Worm (Caenorhabditis elegans) whole organism, L4/young adult: ENCODE measurements around the gene F56H11.2.

Source experiments
- W03F9.2 ChIP-seq: fragments of 150-350 bp; optimal IDR thresholded peaks from 2 replicates; lab custom pipeline; 2014; ENCODE audit warnings: missing biosample characterization, missing genetic modification characterization
- dao-5 ChIP-seq: sonication (generic microtip); optimal IDR thresholded peaks from 2 replicates; lab custom pipeline; 2016; ENCODE audit warnings: missing genotype, missing genetic modification characterization, moderate library complexity, missing compliant biosample characterization
- him-1 ChIP-seq: sonication (generic microtip); optimal IDR thresholded peaks from 2 replicates; lab custom pipeline; 2016; ENCODE audit warnings: missing genotype, missing genetic modification reagents, missing genetic modification characterization, missing compliant biosample characterization

DNA sequence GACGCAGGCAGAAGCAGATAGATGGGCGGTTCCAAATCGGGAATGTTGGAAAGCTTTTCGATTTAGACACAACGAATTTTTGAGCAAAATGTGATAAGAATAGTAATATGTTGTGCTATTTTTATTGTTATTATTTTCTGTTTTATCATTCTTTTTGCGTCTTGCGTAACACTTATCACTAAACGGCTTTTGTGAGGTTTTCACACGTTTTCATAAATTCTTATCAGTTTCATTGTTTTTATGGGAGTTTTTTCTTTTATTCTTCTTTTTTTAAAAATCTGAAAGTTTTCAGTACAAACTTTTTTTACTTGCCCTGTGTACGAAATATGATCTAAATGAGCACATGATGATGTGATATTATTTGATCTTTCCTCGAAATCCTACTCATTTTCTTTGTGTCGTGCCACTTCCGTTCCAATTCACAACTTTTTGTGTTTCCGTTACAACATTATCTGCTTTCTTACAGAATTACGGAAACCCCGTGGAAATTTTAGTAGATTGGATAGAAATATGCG lies 7.4 kb upstream of the F56H11.2 start, which contains the start of gene fbl-1:
- TF ChIP-seq him-1 (tag; lab: Kevin White, UChicago) (no peak), W03F9.2 (tag; lab: Kevin White, UChicago) (no peak), dao-5 (tag; lab: Kevin White, UChicago) (no peak)
